Worm (Caenorhabditis elegans) whole organism, L4 larva: ENCODE measurements around the gene chhy-1.

Experiments
- F10B5.3 ChIP-seq: sonication (generic microtip); optimal IDR thresholded peaks from 2 replicates; lab custom pipeline; 2016; ENCODE audit warnings: mild to moderate bottlenecking, missing genetic modification characterization, missing compliant biosample characterization
- F37D6.2 ChIP-seq: sonication (generic microtip); optimal IDR thresholded peaks from 2 replicates; lab custom pipeline; 2016; ENCODE audit warnings: mild to moderate bottlenecking, missing genetic modification characterization, missing compliant biosample characterization
- F49E8.2 ChIP-seq: sonication (generic microtip); optimal IDR thresholded peaks from 2 replicates; lab custom pipeline; 2016; ENCODE audit warnings: missing compliant biosample characterization, mild to moderate bottlenecking, missing genetic modification characterization, borderline replicate concordance
- Y75B8A.6 ChIP-seq: fragments of 200-800 bp; sonication (Bioruptor generic); IDR thresholded peaks from 2 replicates; pipeline ENCODE4 v1.3.6; 2022; ENCODE audit warnings: missing genetic modification reagents, missing genetic modification characterization, missing compliant biosample characterization
- aha-1 ChIP-seq: fragments of 150-350 bp; peaks from one replicate; lab custom pipeline; 2014; ENCODE audit warnings: missing biosample characterization, missing genetic modification characterization
- ceh-20 ChIP-seq: fragments of 200-800 bp; sonication (Bioruptor generic); IDR thresholded peaks from 2 replicates; pipeline ENCODE4 v1.3.6; 2022; ENCODE audit warnings: missing genetic modification reagents, missing genetic modification characterization, missing compliant biosample characterization
- cey-2 ChIP-seq: sonication (generic microtip); optimal IDR thresholded peaks from 3 replicates; lab custom pipeline; 2017; ENCODE audit warnings: missing genetic modification characterization, mild to moderate bottlenecking, missing compliant biosample characterization, antibody characterized with exemption, borderline replicate concordance; ENCODE audit not compliant: insufficient read depth
- daf-16 ChIP-seq, 3 experiments: sonication (generic microtip); optimal IDR thresholded peaks; 2 replicates each; lab custom pipeline; 2016 to 2017; ENCODE audit warnings: missing genetic modification characterization in 3 of 3, missing genetic modification reagents in 3 of 3, mild to moderate bottlenecking in 2 of 3, missing compliant biosample characterization in 2 of 3, missing biosample characterization in 1 of 3, moderate library complexity in 1 of 3
- dmd-6 ChIP-seq: fragments of 200-800 bp; sonication (Bioruptor generic); IDR thresholded peaks from 2 replicates; pipeline ENCODE4 v1.3.6; 2022; ENCODE audit warnings: missing genetic modification reagents, missing genetic modification characterization, missing compliant biosample characterization
- dve-1 ChIP-seq: sonication (generic microtip); optimal IDR thresholded peaks from 2 replicates; lab custom pipeline; 2017; ENCODE audit warnings: antibody characterized with exemption, mild to moderate bottlenecking, missing genetic modification characterization, missing compliant biosample characterization; ENCODE audit not compliant: insufficient read depth
- hif-1 ChIP-seq, 2 experiments: sonication (generic microtip); optimal IDR thresholded peaks; 2 replicates each; lab custom pipeline; 2016 to 2017; ENCODE audit warnings: missing compliant biosample characterization in 2 of 2, missing genetic modification characterization in 2 of 2, missing genetic modification reagents in 2 of 2, missing genotype in 2 of 2, mild to moderate bottlenecking in 1 of 2
- hlh-11 ChIP-seq: fragments of 200-800 bp; sonication (Bioruptor generic); optimal IDR thresholded peaks from 2 replicates; lab custom pipeline; 2018; ENCODE audit warnings: mild to moderate bottlenecking, missing genetic modification characterization, missing compliant biosample characterization
- jun-1 ChIP-seq: fragments of 150-350 bp; optimal IDR thresholded peaks from 2 replicates; lab custom pipeline; 2014; ENCODE audit warnings: missing biosample characterization, missing genetic modification reagents, missing genetic modification characterization
- lim-7 ChIP-seq: fragments of 200-800 bp; sonication (Bioruptor generic); IDR thresholded peaks from 2 replicates; pipeline ENCODE4 v1.3.6; 2022; ENCODE audit warnings: missing genetic modification characterization, missing compliant biosample characterization
- lin-1 ChIP-seq: fragments of 200-800 bp; sonication (Bioruptor generic); IDR thresholded peaks from 2 replicates; pipeline ENCODE4 v1.3.6; 2022; ENCODE audit warnings: missing genetic modification reagents, missing genetic modification characterization, missing compliant biosample characterization
- lin-13 ChIP-seq: fragments of 150-350 bp; optimal IDR thresholded peaks from 2 replicates; lab custom pipeline; 2014; ENCODE audit warnings: missing biosample characterization, missing genetic modification reagents, missing genetic modification characterization
- lin-29 ChIP-seq: fragments of 200-800 bp; sonication (Bioruptor generic); IDR thresholded peaks from 2 replicates; pipeline ENCODE4 v1.3.6; 2022; ENCODE audit warnings: missing genetic modification reagents, missing genetic modification characterization, missing compliant biosample characterization
- lin-39 ChIP-seq: fragments of 150-350 bp; optimal IDR thresholded peaks from 2 replicates; lab custom pipeline; 2014; ENCODE audit warnings: missing biosample characterization, missing genetic modification reagents, missing genetic modification characterization
- mes-2 ChIP-seq: sonication (generic microtip); optimal IDR thresholded peaks from 2 replicates; lab custom pipeline; 2016; ENCODE audit warnings: missing genotype, mild to moderate bottlenecking, missing genetic modification characterization, missing compliant biosample characterization; ENCODE audit not compliant: poor library complexity, severe bottlenecking
- nhr-11 ChIP-seq: fragments of 150-350 bp; optimal IDR thresholded peaks from 2 replicates; lab custom pipeline; 2014; ENCODE audit warnings: missing biosample characterization, missing genetic modification characterization
- nhr-111 ChIP-seq: fragments of 200-800 bp; sonication (Bioruptor generic); optimal IDR thresholded peaks from 2 replicates; lab custom pipeline; 2018; ENCODE audit warnings: mild to moderate bottlenecking, missing genetic modification characterization, missing compliant biosample characterization
- nhr-25 ChIP-seq: sonication (generic microtip); optimal IDR thresholded peaks from 2 replicates; lab custom pipeline; 2017; ENCODE audit warnings: missing genetic modification characterization, mild to moderate bottlenecking, missing compliant biosample characterization, antibody characterized with exemption, moderate library complexity, borderline replicate concordance; ENCODE audit not compliant: insufficient read depth
- nhr-28 ChIP-seq: fragments of 150-350 bp; optimal IDR thresholded peaks from 2 replicates; lab custom pipeline; 2014; ENCODE audit warnings: missing biosample characterization, missing genetic modification characterization
- nhr-48 ChIP-seq: sonication (generic microtip); optimal IDR thresholded peaks from 2 replicates; lab custom pipeline; 2016; ENCODE audit warnings: mild to moderate bottlenecking, missing genetic modification characterization, missing compliant biosample characterization
- nhr-76 ChIP-seq: fragments of 150-350 bp; optimal IDR thresholded peaks from 2 replicates; lab custom pipeline; 2014; ENCODE audit warnings: missing biosample characterization, missing genetic modification characterization
- pha-4 ChIP-seq, 2 experiments: fragments of 150-350 bp in 1 of 2; fragments of 200-800 bp in 1 of 2; sonication (Bioruptor generic) in 1 of 2; IDR thresholded peaks in 1 of 2; optimal IDR thresholded peaks in 1 of 2; 2 replicates each; pipeline versions ENCODE4 v1.3.6 to Lab custom; 2014 to 2022; ENCODE audit warnings: missing genetic modification characterization in 2 of 2, missing genetic modification reagents in 2 of 2, missing biosample characterization in 1 of 2, missing compliant biosample characterization in 1 of 2
- saeg-2 ChIP-seq: fragments of 200-800 bp; sonication (Bioruptor generic); IDR thresholded peaks from 2 replicates; pipeline ENCODE4 v1.3.6; 2022; ENCODE audit warnings: missing genetic modification reagents, missing genetic modification characterization, missing compliant biosample characterization
- set-16 ChIP-seq: fragments of 200-800 bp; sonication (Bioruptor generic); IDR thresholded peaks from 2 replicates; pipeline ENCODE4 v1.3.6; 2022; ENCODE audit warnings: missing genetic modification reagents, missing genetic modification characterization, missing compliant biosample characterization
- snpc-4 ChIP-seq: fragments of 150-350 bp; optimal IDR thresholded peaks from 2 replicates; lab custom pipeline; 2014; ENCODE audit warnings: missing biosample characterization, missing genetic modification characterization
- tag-97 ChIP-seq: fragments of 200-800 bp; sonication (Bioruptor generic); IDR thresholded peaks from 2 replicates; pipeline ENCODE4 v1.3.6; 2022; ENCODE audit warnings: missing genetic modification characterization, missing compliant biosample characterization
- unc-130 ChIP-seq: sonication (generic microtip); optimal IDR thresholded peaks from 2 replicates; lab custom pipeline; 2016; ENCODE audit warnings: missing genetic modification reagents, missing genetic modification characterization, missing compliant biosample characterization
- vab-7 ChIP-seq: fragments of 200-800 bp; sonication (Bioruptor generic); IDR thresholded peaks from 2 replicates; pipeline ENCODE4 v1.3.6; 2022; ENCODE audit warnings: missing genetic modification reagents, missing genetic modification characterization, missing compliant biosample characterization
- zag-1 ChIP-seq: fragments of 150-350 bp; optimal IDR thresholded peaks from 2 replicates; lab custom pipeline; 2014; ENCODE audit warnings: missing biosample characterization, missing genetic modification characterization
- zfp-2 ChIP-seq: sonication (generic microtip); optimal IDR thresholded peaks from 2 replicates; lab custom pipeline; 2016; ENCODE audit warnings: mild to moderate bottlenecking, missing genetic modification characterization, missing compliant biosample characterization
- zfp-3 ChIP-seq: fragments of 200-800 bp; sonication (Bioruptor generic); conservative IDR thresholded peaks from 2 replicates; pipeline ENCODE4 v1.3.6; 2022; ENCODE audit warnings: missing genetic modification reagents, missing genetic modification characterization, missing compliant biosample characterization
- zip-2 ChIP-seq: fragments of 150-350 bp; optimal IDR thresholded peaks from 2 replicates; lab custom pipeline; 2014; ENCODE audit warnings: missing biosample characterization, missing genetic modification characterization

chhy-1 gene

DNA sequence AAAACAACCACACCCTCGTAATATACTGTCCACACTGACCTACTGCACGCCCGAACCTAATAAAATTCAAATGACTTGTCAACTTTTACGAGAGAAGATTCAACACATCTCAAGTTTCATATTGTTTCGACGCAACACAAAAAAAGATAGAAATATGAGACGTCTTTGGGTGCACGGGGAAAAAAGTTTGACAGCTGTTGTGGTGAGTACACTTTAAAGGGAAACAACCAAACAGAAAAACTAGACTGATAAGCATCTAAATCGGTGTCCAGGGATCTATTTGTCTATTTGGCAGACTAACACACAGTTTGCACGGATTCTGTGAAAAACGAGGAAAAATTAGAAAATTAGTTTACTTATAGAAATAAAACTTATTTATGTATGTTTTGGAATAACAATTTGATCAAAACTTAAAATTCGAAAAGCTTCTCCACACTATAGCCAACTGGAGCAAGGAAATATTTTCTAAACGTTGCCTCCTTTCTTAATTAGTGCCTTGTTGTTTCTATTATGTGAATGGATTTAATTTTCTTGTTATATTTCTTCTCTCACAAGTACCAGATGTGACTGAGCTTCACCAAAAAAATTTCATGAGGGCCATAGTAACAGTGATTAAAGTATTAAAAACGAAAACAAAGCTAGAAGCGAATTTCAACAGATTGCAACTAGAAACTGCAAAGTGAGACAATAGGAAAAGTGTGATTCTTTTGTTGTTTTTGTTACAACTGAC is 26.4 kb upstream of the chhy-1 start:
- TF ChIP-seq hlh-11 (tag; lab: Kevin White, UChicago) (no peak), mes-2 (no peak), zfp-2 (tag; lab: Kevin White, UChicago) (no peak), aha-1 (tag; lab: Kevin White, UChicago) (peak; percentile 50), hif-1 (tag; optimal IDR thresholded peaks at IDR 0.05; lab: Kevin White, UChicago) (no peak)
- TF ChIP-seq, all 104 proteins: peak for 1

DNA sequence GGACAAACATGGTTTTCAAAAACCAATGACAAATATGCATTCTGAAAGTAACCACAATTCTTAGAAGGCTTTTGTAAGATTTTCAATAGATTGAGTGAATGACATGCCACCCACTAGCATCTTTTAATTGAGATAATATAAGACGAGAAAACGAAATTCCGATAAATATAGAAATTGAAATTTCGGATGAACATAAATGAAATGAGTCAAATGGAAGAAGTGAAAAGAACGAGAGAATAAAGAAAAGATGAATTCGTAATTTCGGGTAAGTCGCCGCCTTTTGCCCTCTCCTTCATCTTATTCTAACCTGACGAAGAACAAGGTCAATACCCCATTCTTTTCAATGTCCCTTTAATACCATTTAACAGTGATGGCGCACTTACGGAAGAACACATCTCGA is 25.0 kb upstream of the chhy-1 start:
- TF ChIP-seq F37D6.2 (tag; lab: Kevin White, UChicago), result no peak
- TF ChIP-seq nhr-25, result no peak
- no peak for TF ChIP-seq tag-97 (GFP tag; lab: Robert Waterston, UW)
- TF ChIP-seq lin-1 (GFP tag; lab: Robert Waterston, UW), result no peak
- TF ChIP-seq zip-2 (tag; lab: Kevin White, UChicago), result no peak
- TF ChIP-seq nhr-76 (tag; lab: Kevin White, UChicago), result no peak
- TF ChIP-seq nhr-48, result no peak
- TF ChIP-seq, all 104 proteins: peak for 0

DNA sequence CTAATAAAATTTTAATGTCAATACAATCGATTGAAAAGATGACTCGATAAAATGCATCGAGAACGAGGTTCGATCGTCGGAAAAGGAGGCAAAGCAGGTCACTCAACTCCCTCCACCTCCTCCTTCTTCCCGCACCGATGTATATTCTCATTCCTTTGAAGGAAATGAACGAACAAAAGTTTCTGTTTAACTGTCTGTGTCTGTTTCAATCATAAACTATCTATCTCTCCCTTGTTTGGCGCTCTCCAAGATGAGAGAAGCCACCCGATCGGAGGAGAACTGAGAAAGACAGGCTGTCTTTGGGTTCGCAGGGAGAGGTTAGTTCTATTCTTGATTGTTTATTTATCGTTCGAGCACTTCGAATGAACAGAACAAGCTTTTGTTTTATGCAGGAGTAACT is 23.7 kb upstream of the chhy-1 start, which contains the start of gene D2085.7:
D2085.7 (plus strand) TSS at position 251 of the 400 bp plus-strand sequence.
- no peak for TF ChIP-seq ceh-20
- TF ChIP-seq zag-1 (tag; lab: Kevin White, UChicago), result no peak
- TF ChIP-seq mes-2, result peak; percentile 10
- TF ChIP-seq nhr-11 (tag; lab: Kevin White, UChicago), result no peak
- no peak for TF ChIP-seq F37D6.2 (tag; lab: Kevin White, UChicago)
- no peak for TF ChIP-seq vab-7 (GFP tag; lab: Robert Waterston, UW)
- no peak for TF ChIP-seq lin-39 (tag; lab: Kevin White, UChicago)
- no peak for TF ChIP-seq nhr-111 (GFP tag; lab: Kevin White, UChicago)
- TF ChIP-seq saeg-2 (GFP tag; lab: Robert Waterston, UW), result no peak
- TF ChIP-seq lin-1 (GFP tag; lab: Robert Waterston, UW), result no peak
- no peak for TF ChIP-seq unc-130 (GFP tag; lab: Kevin White, UChicago)
- TF ChIP-seq lin-13 (GFP tag; lab: Kevin White, UChicago), result no peak
- no peak for TF ChIP-seq set-16 (GFP tag; lab: Robert Waterston, UW)
- no peak for TF ChIP-seq F49E8.2 (tag; lab: Kevin White, UChicago)
- no peak for TF ChIP-seq lin-29
- no peak for TF ChIP-seq Y75B8A.6 (GFP tag; lab: Robert Waterston, UW)
- no peak for TF ChIP-seq jun-1
- no peak for TF ChIP-seq dmd-6 (GFP tag; lab: Robert Waterston, UW)
- TF ChIP-seq zfp-3 (GFP tag; lab: Robert Waterston, UW), result no peak
- no peak for TF ChIP-seq F10B5.3 (tag; lab: Kevin White, UChicago)
- no peak for TF ChIP-seq cey-2 (tag; lab: Kevin White, UChicago)
- TF ChIP-seq daf-16 (GFP tag; optimal IDR thresholded peaks at IDR 0.05; lab: Kevin White, UChicago), result no peak
- TF ChIP-seq daf-16 (tag; optimal IDR thresholded peaks at IDR 0.05; lab: Kevin White, UChicago), result peak; percentile 19
- peak; percentile 9 for TF ChIP-seq dve-1 (tag; lab: Kevin White, UChicago)
- TF ChIP-seq pha-4 (GFP tag; IDR thresholded peaks at IDR 0.05; lab: Robert Waterston, UW), result no peak
- TF ChIP-seq pha-4 (tag; optimal IDR thresholded peaks at IDR 0.05; lab: Kevin White, UChicago), result no peak
- no peak for TF ChIP-seq lim-7 (GFP tag; lab: Robert Waterston, UW)
- peak; percentile 14 for TF ChIP-seq hlh-11 (tag; lab: Kevin White, UChicago)
- peak; percentile 3 for TF ChIP-seq nhr-28 (tag; lab: Kevin White, UChicago)
- no peak for TF ChIP-seq snpc-4
- TF ChIP-seq hif-1 (tag; optimal IDR thresholded peaks at IDR 0.05; lab: Kevin White, UChicago), result no peak
- TF ChIP-seq, all 104 proteins: peak for 5
